Worm (Caenorhabditis elegans) whole organism, young adult: ENCODE measurements around the gene gldi-7.
A peak's percentile ranks its signal among the peaks of the same experiment; 100 is the strongest.

Experiments
- B0019.2 ChIP-seq: fragments of 200-800 bp; sonication (Bioruptor generic); conservative IDR thresholded peaks from 2 replicates; pipeline ENCODE4 v1.3.6; 2022; ENCODE audit warnings: missing genetic modification reagents, missing genetic modification characterization, missing compliant biosample characterization
- B0261.1 ChIP-seq: sonication (generic microtip); optimal IDR thresholded peaks from 2 replicates; lab custom pipeline; 2016; ENCODE audit warnings: mild to moderate bottlenecking, missing genetic modification characterization, moderate library complexity, missing compliant biosample characterization
- B0336.3 ChIP-seq: fragments of 200-800 bp; sonication (Bioruptor generic); IDR thresholded peaks from 2 replicates; pipeline ENCODE4 v1.3.6; 2022; ENCODE audit warnings: missing genetic modification characterization, missing compliant biosample characterization
- C06A6.2 ChIP-seq: fragments of 200-800 bp; sonication (Bioruptor generic); conservative IDR thresholded peaks from 2 replicates; pipeline ENCODE4 v1.3.6; 2022; ENCODE audit warnings: missing genetic modification characterization, missing compliant biosample characterization
- F10E7.11 ChIP-seq: sonication (generic microtip); optimal IDR thresholded peaks from 2 replicates; lab custom pipeline; 2017; ENCODE audit warnings: mild to moderate bottlenecking, missing genetic modification characterization, moderate library complexity, missing compliant biosample characterization
- F52B5.7 ChIP-seq: sonication (generic microtip); optimal IDR thresholded peaks from 2 replicates; lab custom pipeline; 2016; ENCODE audit warnings: mild to moderate bottlenecking, missing genetic modification characterization, missing compliant biosample characterization
- K11D2.4 ChIP-seq: fragments of 200-800 bp; sonication (Bioruptor generic); IDR thresholded peaks from 2 replicates; pipeline ENCODE4 v1.3.6; 2022; ENCODE audit warnings: missing genetic modification reagents, missing genetic modification characterization, missing compliant biosample characterization
- T26A5.8 ChIP-seq: sonication (generic microtip); optimal IDR thresholded peaks from 2 replicates; lab custom pipeline; 2016; ENCODE audit warnings: missing genetic modification characterization, missing compliant biosample characterization
- Y56A3A.18 ChIP-seq: fragments of 200-800 bp; sonication (Bioruptor generic); IDR thresholded peaks from 2 replicates; pipeline ENCODE4 v1.3.6; 2022; ENCODE audit warnings: missing genetic modification reagents, missing genetic modification characterization, missing compliant biosample characterization
- Y79H2A.3 ChIP-seq: fragments of 200-800 bp; sonication (Bioruptor generic); conservative IDR thresholded peaks from 2 replicates; pipeline ENCODE4 v1.3.6; 2022; ENCODE audit warnings: missing genetic modification reagents, missing genetic modification characterization, missing compliant biosample characterization
- aptf-2 ChIP-seq: fragments of 200-800 bp; sonication (Bioruptor generic); conservative IDR thresholded peaks from 2 replicates; pipeline ENCODE4 v1.3.6; 2022; ENCODE audit warnings: missing genetic modification reagents, missing genetic modification characterization, missing compliant biosample characterization
- aptf-3 ChIP-seq: fragments of 200-800 bp; sonication (Bioruptor generic); IDR thresholded peaks from 2 replicates; pipeline ENCODE4 v1.3.6; 2022; ENCODE audit warnings: missing genetic modification characterization, missing compliant biosample characterization
- athp-1 ChIP-seq: sonication (generic microtip); optimal IDR thresholded peaks from 2 replicates; lab custom pipeline; 2017; ENCODE audit warnings: mild to moderate bottlenecking, missing genetic modification characterization, missing compliant biosample characterization
- attf-3 ChIP-seq: fragments of 200-800 bp; sonication (Bioruptor generic); conservative IDR thresholded peaks from 2 replicates; pipeline ENCODE4 v1.3.6; 2022; ENCODE audit warnings: missing genetic modification reagents, missing genetic modification characterization, missing compliant biosample characterization
- bed-1 ChIP-seq: fragments of 200-800 bp; sonication (Bioruptor generic); IDR thresholded peaks from 2 replicates; pipeline ENCODE4 v1.3.6; 2022; ENCODE audit warnings: missing genetic modification reagents, missing genetic modification characterization, missing compliant biosample characterization
- ccch-3 ChIP-seq: fragments of 200-800 bp; sonication (Bioruptor generic); optimal IDR thresholded peaks from 2 replicates; lab custom pipeline; 2018; ENCODE audit warnings: mild to moderate bottlenecking, missing genetic modification characterization, missing compliant biosample characterization
- cebp-2 ChIP-seq: fragments of 200-800 bp; sonication (Bioruptor generic); IDR thresholded peaks from 2 replicates; pipeline ENCODE4 v1.3.6; 2022; ENCODE audit warnings: missing genetic modification characterization, missing compliant biosample characterization
- ceh-91 ChIP-seq: fragments of 200-800 bp; sonication (Bioruptor generic); IDR thresholded peaks from 2 replicates; pipeline ENCODE4 v1.3.6; 2022; ENCODE audit warnings: missing genetic modification reagents, missing genetic modification characterization, missing compliant biosample characterization
- chd-7 ChIP-seq: sonication (generic microtip); optimal IDR thresholded peaks from 2 replicates; lab custom pipeline; 2016; ENCODE audit warnings: mild to moderate bottlenecking, missing genetic modification characterization, moderate library complexity, missing compliant biosample characterization
- die-1 ChIP-seq: sonication (generic microtip); optimal IDR thresholded peaks from 2 replicates; lab custom pipeline; 2016; ENCODE audit warnings: missing genotype, mild to moderate bottlenecking, missing genetic modification characterization, missing compliant biosample characterization
- dpff-1 ChIP-seq: sonication (generic microtip); optimal IDR thresholded peaks from 2 replicates; lab custom pipeline; 2017; ENCODE audit warnings: mild to moderate bottlenecking, missing genetic modification characterization, missing compliant biosample characterization
- egl-18 ChIP-seq: fragments of 200-800 bp; sonication (Bioruptor generic); IDR thresholded peaks from 2 replicates; pipeline ENCODE4 v1.3.6; 2022; ENCODE audit warnings: missing genetic modification reagents, missing genetic modification characterization, missing compliant biosample characterization
- egrh-3 ChIP-seq: fragments of 200-800 bp; sonication (Bioruptor generic); IDR thresholded peaks from 2 replicates; pipeline ENCODE4 v1.3.6; 2022; ENCODE audit warnings: missing genetic modification reagents, missing genetic modification characterization, missing compliant biosample characterization
- hlh-12 ChIP-seq: sonication (generic microtip); optimal IDR thresholded peaks from 2 replicates; lab custom pipeline; 2016; ENCODE audit warnings: missing genetic modification characterization, missing compliant biosample characterization
- hmg-1.2 ChIP-seq: fragments of 200-800 bp; sonication (Bioruptor generic); IDR thresholded peaks from 2 replicates; pipeline ENCODE4 v1.3.6; 2022; ENCODE audit warnings: missing genetic modification reagents, missing genetic modification characterization, missing compliant biosample characterization
- hmg-20 ChIP-seq: fragments of 200-800 bp; sonication (Bioruptor generic); IDR thresholded peaks from 2 replicates; pipeline ENCODE4 v1.3.6; 2022; ENCODE audit warnings: missing genetic modification reagents, missing genetic modification characterization, missing compliant biosample characterization
- lag-1 ChIP-seq: fragments of 200-800 bp; sonication (Bioruptor generic); IDR thresholded peaks from 2 replicates; pipeline ENCODE4 v1.3.6; 2022; ENCODE audit warnings: missing genetic modification reagents, missing genetic modification characterization, missing compliant biosample characterization
- let-607 ChIP-seq, 2 experiments: fragments of 200-800 bp in 1 of 2; sonication (Bioruptor generic) in 1 of 2; sonication (generic microtip) in 1 of 2; optimal IDR thresholded peaks; 2 replicates each; lab custom pipeline; 2016 to 2018; ENCODE audit warnings: mild to moderate bottlenecking in 2 of 2, missing compliant biosample characterization in 2 of 2, missing genetic modification characterization in 2 of 2, moderate library complexity in 2 of 2, missing genotype in 1 of 2
- lin-26 ChIP-seq: fragments of 200-800 bp; sonication (Bioruptor generic); IDR thresholded peaks from 2 replicates; pipeline ENCODE4 v1.3.6; 2022; ENCODE audit warnings: missing genetic modification reagents, missing genetic modification characterization, missing compliant biosample characterization
- lin-40 ChIP-seq: sonication (generic microtip); optimal IDR thresholded peaks from 2 replicates; lab custom pipeline; 2016; ENCODE audit warnings: missing genetic modification characterization, mild to moderate bottlenecking, missing compliant biosample characterization, missing genotype, missing genetic modification reagents
- lin-54 ChIP-seq: fragments of 200-800 bp; sonication (Bioruptor generic); optimal IDR thresholded peaks from 2 replicates; lab custom pipeline; 2018; ENCODE audit warnings: mild to moderate bottlenecking, missing genetic modification characterization, missing compliant biosample characterization
- madf-10 ChIP-seq: sonication (generic microtip); optimal IDR thresholded peaks from 2 replicates; lab custom pipeline; 2016; ENCODE audit warnings: mild to moderate bottlenecking, missing genetic modification characterization, missing compliant biosample characterization
- madf-3 ChIP-seq: fragments of 200-800 bp; sonication (Bioruptor generic); IDR thresholded peaks from 2 replicates; pipeline ENCODE4 v1.3.6; 2022; ENCODE audit warnings: missing genetic modification reagents, missing genetic modification characterization, missing compliant biosample characterization
- madf-8 ChIP-seq: fragments of 200-800 bp; sonication (Bioruptor generic); conservative IDR thresholded peaks from 2 replicates; pipeline ENCODE4 v1.3.6; 2022; ENCODE audit warnings: missing genetic modification reagents, missing genetic modification characterization, missing compliant biosample characterization
- mel-28 ChIP-seq: sonication (generic microtip); optimal IDR thresholded peaks from 2 replicates; lab custom pipeline; 2016; ENCODE audit warnings: borderline replicate concordance, mild to moderate bottlenecking, missing genetic modification characterization, missing compliant biosample characterization
- mxl-1 ChIP-seq: sonication (generic microtip); optimal IDR thresholded peaks from 2 replicates; lab custom pipeline; 2016; ENCODE audit warnings: missing genetic modification characterization, missing compliant biosample characterization
- nfya-2 ChIP-seq: fragments of 200-800 bp; sonication (Bioruptor generic); IDR thresholded peaks from 2 replicates; pipeline ENCODE4 v1.3.6; 2022; ENCODE audit warnings: missing genetic modification reagents, missing genetic modification characterization, missing compliant biosample characterization
- nhr-27 ChIP-seq: fragments of 200-800 bp; sonication (Bioruptor generic); optimal IDR thresholded peaks from 2 replicates; lab custom pipeline; 2018; ENCODE audit warnings: mild to moderate bottlenecking, missing genetic modification characterization, moderate library complexity, missing compliant biosample characterization
- rcor-1 ChIP-seq: fragments of 200-800 bp; sonication (Bioruptor generic); IDR thresholded peaks from 2 replicates; pipeline ENCODE4 v1.3.6; 2022; ENCODE audit warnings: missing genetic modification reagents, missing genetic modification characterization, missing compliant biosample characterization
- snpc-1.1 ChIP-seq: sonication (generic microtip); optimal IDR thresholded peaks from 2 replicates; lab custom pipeline; 2017; ENCODE audit warnings: missing genetic modification characterization, mild to moderate bottlenecking, missing compliant biosample characterization, antibody characterized with exemption, moderate library complexity, missing genotype, missing genetic modification reagents; ENCODE audit not compliant: insufficient read depth
- snpc-3.4 ChIP-seq: sonication (generic microtip); optimal IDR thresholded peaks from 2 replicates; lab custom pipeline; 2017; ENCODE audit warnings: missing genetic modification characterization, mild to moderate bottlenecking, missing compliant biosample characterization, antibody characterized with exemption, moderate library complexity, missing genotype, missing genetic modification reagents
- somi-1 ChIP-seq: fragments of 200-800 bp; sonication (Bioruptor generic); optimal IDR thresholded peaks from 2 replicates; lab custom pipeline; 2018; ENCODE audit warnings: mild to moderate bottlenecking, missing genetic modification characterization, missing compliant biosample characterization
- unc-130 ChIP-seq: sonication (generic microtip); optimal IDR thresholded peaks from 2 replicates; lab custom pipeline; 2016; ENCODE audit warnings: missing genetic modification reagents, missing genetic modification characterization, missing compliant biosample characterization
- xnd-1 ChIP-seq: sonication (generic microtip); optimal IDR thresholded peaks from 2 replicates; lab custom pipeline; 2016; ENCODE audit warnings: missing genotype, missing genetic modification reagents, missing genetic modification characterization, missing compliant biosample characterization
- zfh-2 ChIP-seq: fragments of 200-800 bp; sonication (Bioruptor generic); conservative IDR thresholded peaks from 2 replicates; pipeline ENCODE4 v1.3.6; 2022; ENCODE audit warnings: missing genetic modification reagents, missing genetic modification characterization, missing compliant biosample characterization
- zim-3 ChIP-seq: sonication (generic microtip); optimal IDR thresholded peaks from 2 replicates; lab custom pipeline; 2017; ENCODE audit warnings: mild to moderate bottlenecking, missing genetic modification characterization, moderate library complexity, missing compliant biosample characterization
- ztf-26 ChIP-seq: sonication (generic microtip); optimal IDR thresholded peaks from 2 replicates; lab custom pipeline; 2017; ENCODE audit warnings: missing genetic modification characterization, missing compliant biosample characterization
- ztf-28 ChIP-seq: fragments of 200-800 bp; sonication (Bioruptor generic); IDR thresholded peaks from 2 replicates; pipeline ENCODE4 v1.3.6; 2022; ENCODE audit warnings: missing genetic modification reagents, missing genetic modification characterization, missing compliant biosample characterization
- ztf-3 ChIP-seq: fragments of 200-800 bp; sonication (Bioruptor generic); optimal IDR thresholded peaks from 2 replicates; lab custom pipeline; 2018; ENCODE audit warnings: mild to moderate bottlenecking, missing genetic modification characterization, missing compliant biosample characterization

gldi-7 gene

ce11 chrII:8546975-8547374 is 16.0 kb upstream of the gldi-7 start:
- TF ChIP-seq ccch-3 (no peak), rcor-1 (0 out of 2 replicates have a peak, but pooled peaks have one; percentile 41), die-1 (tag; lab: Kevin White, UChicago) (peak; percentile 96), lin-26 (no peak), unc-130 (GFP tag; lab: Kevin White, UChicago) (no peak), aptf-2 (no peak), nhr-27 (tag; lab: Kevin White, UChicago) (peak; percentile 75), F10E7.11 (tag; lab: Kevin White, UChicago) (peak; percentile 71), egl-18 (GFP tag; lab: Robert Waterston, UW) (peak; percentile 87), C06A6.2 (GFP tag; lab: Robert Waterston, UW) (peak; percentile 65), ztf-26 (tag; lab: Kevin White, UChicago) (peak; percentile 62), F52B5.7 (tag; lab: Kevin White, UChicago) (no peak), cebp-2 (GFP tag; lab: Robert Waterston, UW) (peak; percentile 98), aptf-3 (GFP tag; lab: Robert Waterston, UW) (0 out of 2 replicates have a peak, but pooled peaks have one; percentile 37), somi-1 (GFP tag; lab: Kevin White, UChicago) (peak; percentile 70), B0019.2 (GFP tag; lab: Robert Waterston, UW) (no peak), madf-3 (GFP tag; lab: Robert Waterston, UW) (no peak; the same call in 1 of the 2 replicates), mel-28 (peak; percentile 23), B0261.1 (tag; lab: Kevin White, UChicago) (peak; percentile 90), chd-7 (tag; lab: Kevin White, UChicago) (no peak), lin-40 (tag; lab: Kevin White, UChicago) (no peak), B0336.3 (GFP tag; lab: Robert Waterston, UW) (no peak), let-607 (tag; optimal IDR thresholded peaks at IDR 0.05; lab: Kevin White, UChicago) (peak; percentile 62 to 70), snpc-3.4 (tag; lab: Kevin White, UChicago) (peak; percentile 87), K11D2.4 (GFP tag; lab: Robert Waterston, UW) (no peak; the same call in 1 of the 2 replicates), xnd-1 (tag; lab: Kevin White, UChicago) (no peak), Y79H2A.3 (GFP tag; lab: Robert Waterston, UW) (0 out of 2 replicates have a peak, but pooled peaks have one; percentile 14), dpff-1 (tag; lab: Kevin White, UChicago) (no peak), hlh-12 (tag; lab: Kevin White, UChicago) (peak; percentile 83), hmg-20 (GFP tag; lab: Robert Waterston, UW) (peak; percentile 72), athp-1 (tag; lab: Kevin White, UChicago) (no peak), egrh-3 (GFP tag; lab: Robert Waterston, UW) (peak; percentile 55; the same call in 1 of the 2 replicates), madf-8 (GFP tag; lab: Robert Waterston, UW) (no peak), T26A5.8 (peak; percentile 88), madf-10 (tag; lab: Kevin White, UChicago) (peak; percentile 60), attf-3 (GFP tag; lab: Robert Waterston, UW) (0 out of 2 replicates have a peak, but pooled peaks have one; percentile 13), mxl-1 (peak; percentile 97), zfh-2 (GFP tag; lab: Robert Waterston, UW) (no peak), lag-1 (GFP tag; lab: Robert Waterston, UW) (peak; percentile 85; the same call in 1 of the 2 replicates), snpc-1.1 (tag; lab: Kevin White, UChicago) (peak; percentile 64), Y56A3A.18 (GFP tag; lab: Robert Waterston, UW) (peak; percentile 91), bed-1 (no peak), ztf-28 (no peak), lin-54 (GFP tag; lab: Kevin White, UChicago) (no peak), hmg-1.2 (GFP tag; lab: Robert Waterston, UW) (peak; percentile 76; the same call in 1 of the 2 replicates), nfya-2 (GFP tag; lab: Robert Waterston, UW) (0 out of 2 replicates have a peak, but pooled peaks have one; percentile 35), zim-3 (tag; lab: Kevin White, UChicago) (no peak), ceh-91 (GFP tag; lab: Robert Waterston, UW) (peak; percentile 48; the same call in 1 of the 2 replicates), ztf-3 (GFP tag; lab: Kevin White, UChicago) (no peak)
